Worm (Caenorhabditis elegans) whole organism, L4 larva: ENCODE data around the gene K02C4.5.

Experiments
- F10B5.3 ChIP-seq: sonication (generic microtip); optimal IDR thresholded peaks from 2 replicates; lab custom pipeline; 2016; ENCODE audit warnings: mild to moderate bottlenecking, missing genetic modification characterization, missing compliant biosample characterization
- F37D6.2 ChIP-seq: sonication (generic microtip); optimal IDR thresholded peaks from 2 replicates; lab custom pipeline; 2016; ENCODE audit warnings: mild to moderate bottlenecking, missing genetic modification characterization, missing compliant biosample characterization
- T20F7.1 ChIP-seq: fragments of 200-800 bp; sonication (Bioruptor generic); optimal IDR thresholded peaks from 2 replicates; lab custom pipeline; 2018; ENCODE audit warnings: mild to moderate bottlenecking, missing genetic modification characterization, missing compliant biosample characterization
- T26A8.4 ChIP-seq: fragments of 200-800 bp; sonication (Bioruptor generic); IDR thresholded peaks from 2 replicates; pipeline ENCODE4 v1.3.6; 2022; ENCODE audit warnings: missing genetic modification characterization, missing compliant biosample characterization
- Y5F2A.4 ChIP-seq: fragments of 200-800 bp; sonication (Bioruptor generic); optimal IDR thresholded peaks from 2 replicates; lab custom pipeline; 2018; ENCODE audit warnings: mild to moderate bottlenecking, missing genetic modification characterization, missing compliant biosample characterization
- Y75B8A.6 ChIP-seq: fragments of 200-800 bp; sonication (Bioruptor generic); IDR thresholded peaks from 2 replicates; pipeline ENCODE4 v1.3.6; 2022; ENCODE audit warnings: missing genetic modification reagents, missing genetic modification characterization, missing compliant biosample characterization
- ZK337.2 ChIP-seq: fragments of 200-800 bp; sonication (Bioruptor generic); IDR thresholded peaks from 2 replicates; pipeline ENCODE4 v1.3.6; 2022; ENCODE audit warnings: missing genetic modification reagents, missing genetic modification characterization, missing compliant biosample characterization
- aha-1 ChIP-seq: fragments of 150-350 bp; peaks from one replicate; lab custom pipeline; 2014; ENCODE audit warnings: missing biosample characterization, missing genetic modification characterization
- arid-1 ChIP-seq: fragments of 200-800 bp; sonication (Bioruptor generic); conservative IDR thresholded peaks from 2 replicates; pipeline ENCODE4 v1.3.6; 2022; ENCODE audit warnings: missing genetic modification reagents, missing genetic modification characterization, missing compliant biosample characterization
- attf-4 ChIP-seq: sonication (generic microtip); optimal IDR thresholded peaks from 3 replicates; lab custom pipeline; 2017; ENCODE audit warnings: missing biosample characterization, missing genetic modification characterization
- ceh-20 ChIP-seq: fragments of 200-800 bp; sonication (Bioruptor generic); IDR thresholded peaks from 2 replicates; pipeline ENCODE4 v1.3.6; 2022; ENCODE audit warnings: missing genetic modification reagents, missing genetic modification characterization, missing compliant biosample characterization
- ceh-32 ChIP-seq: sonication (generic microtip); optimal IDR thresholded peaks from 2 replicates; lab custom pipeline; 2016; ENCODE audit warnings: mild to moderate bottlenecking, missing genetic modification characterization, missing compliant biosample characterization; ENCODE audit not compliant: poor library complexity
- ceh-62 ChIP-seq: sonication (generic microtip); optimal IDR thresholded peaks from 2 replicates; lab custom pipeline; 2017; ENCODE audit warnings: missing biosample characterization, missing genetic modification characterization
- ceh-82 ChIP-seq: sonication (generic microtip); optimal IDR thresholded peaks from 2 replicates; lab custom pipeline; 2017; ENCODE audit warnings: missing biosample characterization, missing genetic modification characterization
- ces-1 ChIP-seq: fragments of 150-350 bp; sonication (generic microtip); optimal IDR thresholded peaks from 4 replicates; lab custom pipeline; 2014; ENCODE audit warnings: missing biosample characterization, missing genetic modification reagents, missing genetic modification characterization
- cey-2 ChIP-seq: sonication (generic microtip); optimal IDR thresholded peaks from 3 replicates; lab custom pipeline; 2017; ENCODE audit warnings: missing genetic modification characterization, mild to moderate bottlenecking, missing compliant biosample characterization, antibody characterized with exemption, borderline replicate concordance; ENCODE audit not compliant: insufficient read depth
- daf-16 ChIP-seq, 3 experiments: sonication (generic microtip); optimal IDR thresholded peaks; 2 replicates each; lab custom pipeline; 2016 to 2017; ENCODE audit warnings: missing genetic modification characterization in 3 of 3, missing genetic modification reagents in 3 of 3, mild to moderate bottlenecking in 2 of 3, missing compliant biosample characterization in 2 of 3, missing biosample characterization in 1 of 3, moderate library complexity in 1 of 3
- dmd-8 ChIP-seq: fragments of 200-800 bp; sonication (Bioruptor generic); IDR thresholded peaks from 2 replicates; pipeline ENCODE4 v1.3.6; 2022; ENCODE audit warnings: missing genetic modification characterization, missing compliant biosample characterization
- duxl-1 ChIP-seq: sonication (generic microtip); optimal IDR thresholded peaks from 2 replicates; lab custom pipeline; 2016; ENCODE audit warnings: mild to moderate bottlenecking, missing genetic modification characterization, moderate library complexity, missing compliant biosample characterization; ENCODE audit not compliant: poor library complexity
- dve-1 ChIP-seq: sonication (generic microtip); optimal IDR thresholded peaks from 2 replicates; lab custom pipeline; 2017; ENCODE audit warnings: antibody characterized with exemption, mild to moderate bottlenecking, missing genetic modification characterization, missing compliant biosample characterization; ENCODE audit not compliant: insufficient read depth
- fkh-10 ChIP-seq: fragments of 150-350 bp; optimal IDR thresholded peaks from 2 replicates; lab custom pipeline; 2014; ENCODE audit warnings: missing biosample characterization, missing genetic modification reagents, missing genetic modification characterization
- fos-1 ChIP-seq: fragments of 150-350 bp; optimal IDR thresholded peaks from 2 replicates; lab custom pipeline; 2014; ENCODE audit warnings: missing biosample characterization, missing genetic modification characterization
- gei-8 ChIP-seq: fragments of 200-800 bp; sonication (Bioruptor generic); optimal IDR thresholded peaks from 2 replicates; lab custom pipeline; 2018; ENCODE audit warnings: mild to moderate bottlenecking, missing genetic modification characterization, missing compliant biosample characterization
- hif-1 ChIP-seq, 2 experiments: sonication (generic microtip); optimal IDR thresholded peaks; 2 replicates each; lab custom pipeline; 2016 to 2017; ENCODE audit warnings: missing compliant biosample characterization in 2 of 2, missing genetic modification characterization in 2 of 2, missing genetic modification reagents in 2 of 2, missing genotype in 2 of 2, mild to moderate bottlenecking in 1 of 2
- hmg-1.1 ChIP-seq: fragments of 200-800 bp; sonication (Bioruptor generic); IDR thresholded peaks from 2 replicates; pipeline ENCODE4 v1.3.6; 2022; ENCODE audit warnings: missing genetic modification reagents, missing genetic modification characterization, missing compliant biosample characterization
- lin-13 ChIP-seq: fragments of 150-350 bp; optimal IDR thresholded peaks from 2 replicates; lab custom pipeline; 2014; ENCODE audit warnings: missing biosample characterization, missing genetic modification reagents, missing genetic modification characterization
- lin-38 ChIP-seq: fragments of 200-800 bp; sonication (Bioruptor generic); IDR thresholded peaks from 2 replicates; pipeline ENCODE4 v1.3.6; 2022; ENCODE audit warnings: missing genetic modification reagents, missing genetic modification characterization, missing compliant biosample characterization
- lir-3 ChIP-seq: sonication (generic microtip); optimal IDR thresholded peaks from 2 replicates; lab custom pipeline; 2016; ENCODE audit warnings: mild to moderate bottlenecking, missing genetic modification characterization, missing compliant biosample characterization
- lsy-2 ChIP-seq, 2 experiments: fragments of 150-350 bp in 1 of 2; sonication (generic microtip) in 1 of 2; optimal IDR thresholded peaks; 2 replicates each; lab custom pipeline; 2014 to 2017; ENCODE audit warnings: missing biosample characterization in 2 of 2, missing genetic modification characterization in 2 of 2
- mdl-1 ChIP-seq, 2 experiments: fragments of 150-350 bp in 1 of 2; sonication (generic microtip) in 1 of 2; optimal IDR thresholded peaks; 2 replicates each; lab custom pipeline; 2014 to 2017; ENCODE audit warnings: missing biosample characterization in 2 of 2, missing genetic modification characterization in 2 of 2
- mep-1 ChIP-seq: fragments of 150-350 bp; sonication (generic microtip); optimal IDR thresholded peaks from 3 replicates; lab custom pipeline; 2014; ENCODE audit warnings: missing biosample characterization, missing genetic modification characterization
- mes-2 ChIP-seq: sonication (generic microtip); optimal IDR thresholded peaks from 2 replicates; lab custom pipeline; 2016; ENCODE audit warnings: missing genotype, mild to moderate bottlenecking, missing genetic modification characterization, missing compliant biosample characterization; ENCODE audit not compliant: poor library complexity, severe bottlenecking
- mxl-3 ChIP-seq: fragments of 200-800 bp; sonication (Bioruptor generic); optimal IDR thresholded peaks from 2 replicates; lab custom pipeline; 2018; ENCODE audit warnings: mild to moderate bottlenecking, missing genetic modification characterization, missing compliant biosample characterization
- nhr-10 ChIP-seq: fragments of 150-350 bp; optimal IDR thresholded peaks from 2 replicates; lab custom pipeline; 2014; ENCODE audit warnings: missing biosample characterization, missing genetic modification characterization
- nhr-102 ChIP-seq: sonication (generic microtip); optimal IDR thresholded peaks from 2 replicates; lab custom pipeline; 2016; ENCODE audit warnings: mild to moderate bottlenecking, missing genetic modification characterization, moderate library complexity, missing compliant biosample characterization
- nhr-111 ChIP-seq: fragments of 200-800 bp; sonication (Bioruptor generic); optimal IDR thresholded peaks from 2 replicates; lab custom pipeline; 2018; ENCODE audit warnings: mild to moderate bottlenecking, missing genetic modification characterization, missing compliant biosample characterization
- nhr-25 ChIP-seq: sonication (generic microtip); optimal IDR thresholded peaks from 2 replicates; lab custom pipeline; 2017; ENCODE audit warnings: missing genetic modification characterization, mild to moderate bottlenecking, missing compliant biosample characterization, antibody characterized with exemption, moderate library complexity, borderline replicate concordance; ENCODE audit not compliant: insufficient read depth
- nhr-42 ChIP-seq: fragments of 200-800 bp; sonication (Bioruptor generic); IDR thresholded peaks from 2 replicates; pipeline ENCODE4 v1.3.6; 2022; ENCODE audit warnings: missing genetic modification characterization, missing compliant biosample characterization
- pqm-1 ChIP-seq: sonication (generic microtip); optimal IDR thresholded peaks from 2 replicates; lab custom pipeline; 2017; ENCODE audit warnings: missing biosample characterization, missing genetic modification characterization
- rbr-2 ChIP-seq: sonication (generic microtip); optimal IDR thresholded peaks from 2 replicates; lab custom pipeline; 2016; ENCODE audit warnings: missing genotype, missing genetic modification characterization, missing compliant biosample characterization
- saeg-2 ChIP-seq: fragments of 200-800 bp; sonication (Bioruptor generic); IDR thresholded peaks from 2 replicates; pipeline ENCODE4 v1.3.6; 2022; ENCODE audit warnings: missing genetic modification reagents, missing genetic modification characterization, missing compliant biosample characterization
- sdz-12 ChIP-seq: fragments of 200-800 bp; sonication (Bioruptor generic); optimal IDR thresholded peaks from 2 replicates; lab custom pipeline; 2018; ENCODE audit warnings: mild to moderate bottlenecking, missing genetic modification characterization, missing compliant biosample characterization
- snpc-1.2 ChIP-seq: fragments of 200-800 bp; sonication (Bioruptor generic); IDR thresholded peaks from 2 replicates; pipeline ENCODE4 v1.3.6; 2022; ENCODE audit warnings: missing genetic modification reagents, missing genetic modification characterization, missing compliant biosample characterization
- snpc-4 ChIP-seq: fragments of 150-350 bp; optimal IDR thresholded peaks from 2 replicates; lab custom pipeline; 2014; ENCODE audit warnings: missing biosample characterization, missing genetic modification characterization
- spr-1 ChIP-seq: sonication (generic microtip); optimal IDR thresholded peaks from 2 replicates; lab custom pipeline; 2016; ENCODE audit warnings: mild to moderate bottlenecking, missing genetic modification characterization, missing compliant biosample characterization
- tra-1 ChIP-seq: fragments of 200-800 bp; sonication (Bioruptor generic); IDR thresholded peaks from 2 replicates; pipeline ENCODE4 v1.3.6; 2022; ENCODE audit warnings: missing genetic modification reagents, missing genetic modification characterization, missing compliant biosample characterization
- zfp-2 ChIP-seq: sonication (generic microtip); optimal IDR thresholded peaks from 2 replicates; lab custom pipeline; 2016; ENCODE audit warnings: mild to moderate bottlenecking, missing genetic modification characterization, missing compliant biosample characterization
- zip-11 ChIP-seq: fragments of 200-800 bp; sonication (Bioruptor generic); IDR thresholded peaks from 2 replicates; pipeline ENCODE4 v1.3.6; 2022; ENCODE audit warnings: missing genetic modification characterization, missing compliant biosample characterization

K02C4.5 gene

DNA sequence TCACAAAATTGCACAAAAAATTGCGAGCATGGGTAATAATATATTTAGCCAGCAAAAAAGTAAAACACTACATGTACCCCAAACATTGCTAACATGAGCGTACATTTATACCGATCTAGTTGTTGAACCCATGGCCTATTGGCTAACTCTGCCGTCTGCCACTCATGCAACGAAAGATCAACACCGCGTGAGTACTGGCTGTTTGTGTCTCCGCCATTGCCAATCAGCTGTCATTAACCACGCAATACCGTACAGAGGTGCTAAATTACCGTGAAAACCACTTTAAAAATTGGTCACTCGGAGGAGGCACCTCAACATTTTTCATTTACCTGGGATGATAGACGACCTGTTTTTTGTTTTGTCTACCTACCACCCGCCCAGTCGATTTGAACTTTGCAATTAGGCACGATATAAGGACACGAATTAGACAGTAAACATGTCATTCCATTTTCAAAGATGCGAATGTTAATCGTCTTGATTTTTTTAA lies 2.9 kb upstream of the K02C4.5 start, which contains the start of gene K02C4.2 (continued):
- no peak for TF ChIP-seq cey-2 (tag; lab: Kevin White, UChicago)
- peak; percentile 92 for TF ChIP-seq duxl-1
- TF ChIP-seq mes-2: peak; percentile 89
- peak; percentile 18 for TF ChIP-seq F10B5.3 (tag; lab: Kevin White, UChicago)
- TF ChIP-seq aha-1: peak; percentile 95
- TF ChIP-seq tra-1 (GFP tag; lab: Robert Waterston, UW): peak; percentile 90
- peak; percentile 90 for TF ChIP-seq nhr-111 (GFP tag; lab: Kevin White, UChicago)
- TF ChIP-seq saeg-2: 0 out of 2 replicates have a peak, but pooled peaks have one; percentile 13
- peak; percentile 82 for TF ChIP-seq hmg-1.1 (GFP tag; lab: Robert Waterston, UW)
- peak; percentile 86 for TF ChIP-seq mxl-3 (GFP tag; lab: Kevin White, UChicago)
- no peak for TF ChIP-seq ceh-82
- TF ChIP-seq nhr-102 (tag; lab: Kevin White, UChicago): peak; percentile 75
- TF ChIP-seq T20F7.1 (GFP tag; lab: Kevin White, UChicago): peak; percentile 67
- TF ChIP-seq snpc-1.2 (GFP tag; lab: Robert Waterston, UW): no peak
- TF ChIP-seq ZK337.2 (GFP tag; lab: Robert Waterston, UW): peak; percentile 63; the same call in 1 of the 2 replicates
- peak; percentile 27 for TF ChIP-seq zfp-2 (tag; lab: Kevin White, UChicago)
- no peak for TF ChIP-seq ceh-62 (tag; lab: Kevin White, UChicago)
- no peak for TF ChIP-seq F37D6.2 (tag; lab: Kevin White, UChicago)
- TF ChIP-seq gei-8 (GFP tag; lab: Kevin White, UChicago): peak; percentile 82
- peak; percentile 62 for TF ChIP-seq rbr-2 (tag; lab: Kevin White, UChicago)
- TF ChIP-seq zip-11 (GFP tag; lab: Robert Waterston, UW): 0 out of 2 replicates have a peak, but pooled peaks have one; percentile 17
- peak in 1 of 2 experiments; percentile 39 for TF ChIP-seq hif-1 (tag; optimal IDR thresholded peaks at IDR 0.05; lab: Kevin White, UChicago)
- TF ChIP-seq mdl-1 (tag; optimal IDR thresholded peaks at IDR 0.05; lab: Kevin White, UChicago): no peak
- no peak for TF ChIP-seq fkh-10 (GFP tag; lab: Kevin White, UChicago)
- peak; percentile 79 for TF ChIP-seq ceh-20 (GFP tag; lab: Robert Waterston, UW)
- no peak for TF ChIP-seq ceh-32 (tag; lab: Kevin White, UChicago)
- TF ChIP-seq lin-13 (GFP tag; lab: Kevin White, UChicago): peak; percentile 73
- no peak for TF ChIP-seq ces-1 (GFP tag; lab: Kevin White, UChicago)
- TF ChIP-seq lsy-2 (tag; optimal IDR thresholded peaks at IDR 0.05; lab: Kevin White, UChicago): peak in 1 of 2 experiments; percentile 78
- TF ChIP-seq mep-1 (tag; lab: Kevin White, UChicago): peak; percentile 83
- peak; percentile 72 for TF ChIP-seq sdz-12 (GFP tag; lab: Kevin White, UChicago)
- no peak for TF ChIP-seq Y75B8A.6 (GFP tag; lab: Robert Waterston, UW)
- TF ChIP-seq snpc-4 (tag; lab: Kevin White, UChicago): peak; percentile 12
- TF ChIP-seq Y5F2A.4: peak; percentile 68
- TF ChIP-seq arid-1 (GFP tag; lab: Robert Waterston, UW): peak; percentile 82
- TF ChIP-seq spr-1 (tag; lab: Kevin White, UChicago): peak; percentile 73
- TF ChIP-seq fos-1 (tag; lab: Kevin White, UChicago): no peak
- peak; percentile 18 for TF ChIP-seq nhr-10 (tag; lab: Kevin White, UChicago)
- TF ChIP-seq lin-38: peak; percentile 83
- peak; percentile 85 for TF ChIP-seq nhr-42 (GFP tag; lab: Robert Waterston, UW)
- peak; percentile 73 for TF ChIP-seq dve-1 (tag; lab: Kevin White, UChicago)
- peak; percentile 52 for TF ChIP-seq nhr-25 (tag; lab: Kevin White, UChicago)
- peak; percentile 70 to 89 for TF ChIP-seq daf-16 (GFP tag; optimal IDR thresholded peaks at IDR 0.05; lab: Kevin White, UChicago)
- TF ChIP-seq daf-16 (tag; optimal IDR thresholded peaks at IDR 0.05; lab: Kevin White, UChicago): peak; percentile 86
- peak; percentile 64 for TF ChIP-seq lir-3 (tag; lab: Kevin White, UChicago)
- peak; percentile 84 for TF ChIP-seq T26A8.4 (GFP tag; lab: Robert Waterston, UW)
- peak; percentile 93 for TF ChIP-seq dmd-8 (GFP tag; lab: Robert Waterston, UW)
- no peak for TF ChIP-seq attf-4 (tag; lab: Kevin White, UChicago)
- peak; percentile 28 for TF ChIP-seq pqm-1
